Worm (Caenorhabditis elegans) whole organism, midembryonic: ENCODE measurements around the gene str-143.

ENCODE experiments used
- T22C8.4 ChIP-seq: fragments of 200-800 bp; sonication (Bioruptor generic); IDR thresholded peaks from 2 replicates; pipeline ENCODE4 v1.3.6; 2022; ENCODE audit warnings: missing genetic modification characterization, missing compliant biosample characterization
- cog-1 ChIP-seq: sonication (generic microtip); optimal IDR thresholded peaks from 2 replicates; lab custom pipeline; 2016; ENCODE audit warnings: missing genetic modification characterization, missing compliant biosample characterization
- flt-1 ChIP-seq: fragments of 200-800 bp; sonication (Bioruptor generic); IDR thresholded peaks from 2 replicates; pipeline ENCODE4 v1.3.6; 2022; ENCODE audit warnings: missing genetic modification characterization, missing compliant biosample characterization
- ref-1 ChIP-seq: fragments of 200-800 bp; sonication (Bioruptor generic); conservative IDR thresholded peaks from 2 replicates; pipeline ENCODE4 v1.3.6; 2022; ENCODE audit warnings: missing genetic modification reagents, missing genetic modification characterization, missing compliant biosample characterization
- tab-1 ChIP-seq: fragments of 200-800 bp; sonication (Bioruptor generic); IDR thresholded peaks from 2 replicates; pipeline ENCODE4 v1.3.6; 2022; ENCODE audit warnings: missing genetic modification characterization, missing compliant biosample characterization
- ztf-29 ChIP-seq: fragments of 200-800 bp; sonication (Bioruptor generic); IDR thresholded peaks from 2 replicates; pipeline ENCODE4 v1.3.6; 2022; ENCODE audit warnings: missing genetic modification reagents, missing genetic modification characterization, missing compliant biosample characterization

DNA sequence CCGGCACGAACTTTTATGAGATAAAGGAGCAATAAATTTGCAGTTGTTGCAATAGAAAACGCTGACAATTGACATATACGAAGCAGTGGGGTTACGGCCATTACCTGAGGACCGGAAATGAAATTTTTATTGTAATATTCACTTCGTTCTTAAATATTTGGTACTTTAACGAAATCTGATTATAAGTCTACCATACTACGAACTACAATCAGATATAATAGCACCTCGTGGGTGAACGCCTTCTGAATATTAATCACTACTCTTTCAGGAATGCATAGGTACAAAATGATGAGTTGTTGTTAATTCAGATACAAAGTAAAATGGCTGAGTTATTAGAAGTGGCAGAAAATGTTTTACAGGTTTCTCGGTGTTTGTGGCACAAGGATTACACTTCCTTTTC is 22.8 kb upstream of the str-143 start, which contains the start of gene str-129:
- TF ChIP-seq ref-1 (GFP tag; lab: Robert Waterston, UW) (no peak), flt-1 (GFP tag; lab: Robert Waterston, UW) (no peak), tab-1 (no peak), T22C8.4 (GFP tag; lab: Robert Waterston, UW) (no peak), cog-1 (tag; lab: Kevin White, UChicago) (no peak), ztf-29 (no peak)
